Fruit fly (Drosophila melanogaster): ENCODE results near the gene spen.

Gene spen

dm6 chr2L:158649-159257, at the start of gene spen, which contains the start of gene CG33635:
Gene spen (plus strand): TSS chr2L:159032.
Gene CG33635 (minus strand): TSS chr2L:158664.
- TF ChIP-seq CG17801 (GFP tag; optimal IDR thresholded peaks at IDR 0.05; ENCODE audit: partially characterized antibody): peak; percentile 72

- TF ChIP-seq CG17801 (GFP tag; optimal IDR thresholded peaks at IDR 0.05; ENCODE audit: partially characterized antibody): peak; percentile 20
Measured at dm6 chr2L:109098-109799, 49.6 kb upstream of the spen start.

dm6 chr2L:110046-110445, 48.8 kb upstream of the spen start:
- TF ChIP-seq CG17801 (GFP tag; optimal IDR thresholded peaks at IDR 0.05; ENCODE audit: partially characterized antibody): no peak

DNA sequence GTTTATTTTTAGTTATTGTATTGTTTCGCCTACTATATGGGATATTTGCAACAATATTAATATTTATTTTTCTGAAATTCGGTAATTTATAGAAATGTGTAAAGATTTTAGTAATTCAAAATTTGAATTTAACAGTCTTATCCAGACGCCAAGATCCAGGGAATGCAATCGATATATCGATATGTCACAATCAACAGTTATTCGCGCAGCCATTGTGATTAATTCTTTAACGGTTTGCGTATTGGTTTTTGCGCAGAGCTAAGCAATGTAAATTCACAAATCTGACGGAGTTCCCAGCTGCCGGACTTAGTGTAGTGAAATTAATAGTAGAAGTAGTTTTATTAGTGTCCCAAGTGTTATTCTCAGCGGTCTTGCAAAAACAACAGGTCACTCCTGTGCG, 44.4 kb upstream of the spen start, which contains the start of gene ND-15:
ND-15 (plus strand) TSS at position 298 of the 400 bp plus-strand sequence.
- no peak for TF ChIP-seq CG17801 (GFP tag; optimal IDR thresholded peaks at IDR 0.05; ENCODE audit: partially characterized antibody)

dm6 chr2L:116388-116787, 42.4 kb upstream of the spen start, which contains the start of gene CG13694:
Gene CG13694 (minus strand): TSS chr2L:116488.
- no peak for TF ChIP-seq CG17801 (GFP tag; optimal IDR thresholded peaks at IDR 0.05; ENCODE audit: partially characterized antibody)

DNA sequence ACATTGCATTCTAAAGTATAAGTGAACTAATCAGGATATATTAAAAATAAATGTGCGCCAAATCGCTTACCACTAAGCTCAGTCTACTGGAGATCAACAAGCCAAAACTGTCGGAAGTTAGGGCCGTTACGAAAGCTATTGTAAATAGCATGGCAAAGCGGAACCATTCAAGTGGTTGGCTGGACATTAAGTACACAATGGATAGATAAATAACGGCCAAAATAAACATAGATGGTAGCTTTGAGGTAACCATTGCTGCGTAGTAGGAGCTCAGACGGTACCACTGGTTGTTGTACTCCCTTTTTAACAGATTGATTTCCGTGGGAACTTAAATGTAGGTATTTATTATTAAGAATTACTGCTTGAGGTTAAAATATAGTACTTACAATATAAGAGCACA, 41.1 kb upstream of the spen start:
- no peak for TF ChIP-seq CG17801 (GFP tag; optimal IDR thresholded peaks at IDR 0.05; ENCODE audit: partially characterized antibody)

- TF ChIP-seq CG17801 (GFP tag; optimal IDR thresholded peaks at IDR 0.05; ENCODE audit: partially characterized antibody): no peak
Measured at dm6 chr2L:120492-121455, 38.1 kb upstream of the spen start.

dm6 chr2L:121456-121831, 37.4 kb upstream of the spen start, which contains the start of gene CG4822:
Gene CG4822 (minus strand): TSS chr2L:121754.
- no peak for TF ChIP-seq CG17801 (GFP tag; optimal IDR thresholded peaks at IDR 0.05; ENCODE audit: partially characterized antibody)

dm6 chr2L:122167-123006, 36.4 kb upstream of the spen start:
- TF ChIP-seq CG17801 (GFP tag; optimal IDR thresholded peaks at IDR 0.05; ENCODE audit: partially characterized antibody): no peak

dm6 chr2L:123007-123327, 35.9 kb upstream of the spen start:
- no peak for TF ChIP-seq CG17801 (GFP tag; optimal IDR thresholded peaks at IDR 0.05; ENCODE audit: partially characterized antibody)

DNA sequence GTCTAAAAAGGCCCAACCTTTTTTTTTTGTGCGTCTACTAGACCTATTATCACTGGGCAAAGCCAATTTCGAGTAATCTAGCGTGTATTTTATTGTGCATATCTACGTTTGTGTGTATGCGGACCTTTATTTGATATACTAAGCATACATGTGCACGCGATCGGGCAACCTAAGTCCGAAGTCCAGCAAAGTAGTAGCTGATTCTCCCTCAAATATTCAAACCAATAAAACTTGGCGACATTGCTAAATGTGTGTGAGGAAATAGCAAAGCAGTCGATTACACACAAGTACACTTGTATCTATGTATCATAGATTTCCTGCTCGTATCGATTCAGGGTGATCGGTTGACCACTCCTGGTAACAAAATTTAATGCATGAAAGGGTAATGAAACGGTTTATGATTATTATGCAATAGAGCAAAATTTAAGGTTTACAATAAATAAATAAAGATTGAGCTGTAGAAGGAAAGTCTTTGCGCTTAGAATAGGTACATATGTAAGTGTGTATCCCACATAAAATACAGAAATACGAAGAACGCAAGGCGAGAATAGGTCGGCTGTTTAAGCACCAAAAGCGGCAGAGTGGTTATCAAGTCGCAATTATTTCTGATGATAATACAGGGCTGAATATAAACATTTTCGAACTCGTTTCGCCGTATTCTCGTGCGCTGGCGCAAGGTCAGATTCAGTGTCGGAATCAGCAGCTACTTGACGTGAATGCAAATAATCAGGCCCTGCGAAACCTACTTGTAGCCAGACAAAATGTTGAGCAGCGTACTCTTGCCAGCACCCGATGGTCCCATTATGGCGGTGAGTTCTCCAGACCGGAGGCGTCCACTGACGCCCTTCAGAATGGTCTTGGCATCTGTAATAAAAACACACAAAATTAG, 33.2 kb upstream of the spen start:
- peak; percentile 46 for TF ChIP-seq CG17801 (GFP tag; optimal IDR thresholded peaks at IDR 0.05; ENCODE audit: partially characterized antibody)

dm6 chr2L:128296-128715, 30.5 kb upstream of the spen start:
- no peak for TF ChIP-seq CG17801 (GFP tag; optimal IDR thresholded peaks at IDR 0.05; ENCODE audit: partially characterized antibody)

Measured in ovary, adult (tissue).